Worm (Caenorhabditis elegans) whole organism, late embryonic: Measurements from ENCODE around the gene F01D5.10.

Experiments used
- C08G9.2 ChIP-seq: sonication (generic microtip); optimal IDR thresholded peaks from 2 replicates; lab custom pipeline; 2016; ENCODE audit warnings: mild to moderate bottlenecking, missing genetic modification characterization, moderate library complexity, missing compliant biosample characterization
- F13H6.1 ChIP-seq: sonication (generic microtip); optimal IDR thresholded peaks from 2 replicates; lab custom pipeline; 2016; ENCODE audit warnings: missing genetic modification characterization, missing compliant biosample characterization
- ahr-1 ChIP-seq: sonication (generic microtip); optimal IDR thresholded peaks from 2 replicates; lab custom pipeline; 2016; ENCODE audit warnings: missing genetic modification characterization, missing compliant biosample characterization
- ceh-14 ChIP-seq: sonication (generic microtip); optimal IDR thresholded peaks from 2 replicates; lab custom pipeline; 2016; ENCODE audit warnings: missing genotype, missing genetic modification characterization, missing compliant biosample characterization
- ceh-18 ChIP-seq: sonication (generic microtip); optimal IDR thresholded peaks from 2 replicates; lab custom pipeline; 2016; ENCODE audit warnings: missing genetic modification characterization, missing compliant biosample characterization
- ceh-30 ChIP-seq: fragments of 150-350 bp; optimal IDR thresholded peaks from 2 replicates; lab custom pipeline; 2014; ENCODE audit warnings: missing biosample characterization, missing genetic modification characterization
- ceh-31 ChIP-seq: sonication (generic microtip); optimal IDR thresholded peaks from 2 replicates; lab custom pipeline; 2016; ENCODE audit warnings: missing genetic modification characterization, missing compliant biosample characterization
- ceh-34 ChIP-seq: sonication (generic microtip); optimal IDR thresholded peaks from 2 replicates; lab custom pipeline; 2016; ENCODE audit warnings: mild to moderate bottlenecking, missing genetic modification characterization, missing compliant biosample characterization
- ceh-48 ChIP-seq: sonication (generic microtip); optimal IDR thresholded peaks from 2 replicates; lab custom pipeline; 2016; ENCODE audit warnings: missing genetic modification characterization, inconsistent platforms, missing compliant biosample characterization
- dmd-4 ChIP-seq: sonication (generic microtip); optimal IDR thresholded peaks from 2 replicates; lab custom pipeline; 2016; ENCODE audit warnings: borderline replicate concordance, missing genetic modification characterization, missing compliant biosample characterization
- dve-1 ChIP-seq: sonication (generic microtip); optimal IDR thresholded peaks from 2 replicates; lab custom pipeline; 2017; ENCODE audit warnings: antibody characterized with exemption, mild to moderate bottlenecking, missing genetic modification characterization, missing compliant biosample characterization
- elt-2 ChIP-seq: sonication (generic microtip); optimal IDR thresholded peaks from 2 replicates; lab custom pipeline; 2016; ENCODE audit warnings: missing genetic modification reagents, missing genetic modification characterization, missing compliant biosample characterization
- ets-4 ChIP-seq: sonication (generic microtip); optimal IDR thresholded peaks from 2 replicates; lab custom pipeline; 2016; ENCODE audit warnings: missing genetic modification characterization, missing compliant biosample characterization
- fax-1 ChIP-seq: sonication (generic microtip); optimal IDR thresholded peaks from 2 replicates; lab custom pipeline; 2016; ENCODE audit warnings: missing genotype, missing genetic modification characterization, missing compliant biosample characterization
- gmeb-2 ChIP-seq: sonication (generic microtip); optimal IDR thresholded peaks from 2 replicates; lab custom pipeline; 2016; ENCODE audit warnings: missing genetic modification characterization, inconsistent platforms, missing compliant biosample characterization
- hlh-30 ChIP-seq: sonication (generic microtip); optimal IDR thresholded peaks from 2 replicates; lab custom pipeline; 2017; ENCODE audit warnings: antibody characterized with exemption, missing genetic modification characterization, missing compliant biosample characterization; ENCODE audit not compliant: insufficient read depth
- hlh-6 ChIP-seq: sonication (generic microtip); optimal IDR thresholded peaks from 2 replicates; lab custom pipeline; 2016; ENCODE audit warnings: missing genotype, missing genetic modification characterization, missing compliant biosample characterization
- lim-6 ChIP-seq: sonication (generic microtip); optimal IDR thresholded peaks from 2 replicates; lab custom pipeline; 2016; ENCODE audit warnings: missing genetic modification characterization, missing compliant biosample characterization
- lin-11 ChIP-seq: fragments of 200-800 bp; sonication (Bioruptor generic); optimal IDR thresholded peaks from 2 replicates; lab custom pipeline; 2018; ENCODE audit warnings: mild to moderate bottlenecking, missing genetic modification characterization, missing compliant biosample characterization
- mec-3 ChIP-seq: sonication (generic microtip); optimal IDR thresholded peaks from 2 replicates; lab custom pipeline; 2016; ENCODE audit warnings: borderline replicate concordance, missing genetic modification characterization, missing compliant biosample characterization
- nfya-1 ChIP-seq: sonication (generic microtip); optimal IDR thresholded peaks from 2 replicates; lab custom pipeline; 2017; ENCODE audit warnings: missing genetic modification characterization, mild to moderate bottlenecking, missing compliant biosample characterization, antibody characterized with exemption, moderate library complexity
- pat-9 ChIP-seq: fragments of 200-800 bp; sonication (Bioruptor generic); optimal IDR thresholded peaks from 2 replicates; lab custom pipeline; 2018; ENCODE audit warnings: mild to moderate bottlenecking, missing genetic modification characterization, moderate library complexity, missing compliant biosample characterization
- pqm-1 ChIP-seq: sonication (generic microtip); optimal IDR thresholded peaks from 2 replicates; lab custom pipeline; 2016; ENCODE audit warnings: missing genetic modification characterization, missing compliant biosample characterization
- pros-1 ChIP-seq: fragments of 150-350 bp; optimal IDR thresholded peaks from 2 replicates; lab custom pipeline; 2014; ENCODE audit warnings: missing biosample characterization, missing genetic modification reagents, missing genetic modification characterization
- rnt-1 ChIP-seq: sonication (generic microtip); optimal IDR thresholded peaks from 2 replicates; lab custom pipeline; 2016; ENCODE audit warnings: missing genetic modification characterization, missing compliant biosample characterization
- sox-2 ChIP-seq: fragments of 200-800 bp; sonication (Bioruptor generic); IDR thresholded peaks from 2 replicates; pipeline ENCODE4 v1.3.6; 2022; ENCODE audit warnings: missing genetic modification reagents, missing genetic modification characterization, missing compliant biosample characterization
- syd-9 ChIP-seq: sonication (generic microtip); optimal IDR thresholded peaks from 2 replicates; lab custom pipeline; 2016; ENCODE audit warnings: mild to moderate bottlenecking, missing genetic modification characterization, moderate library complexity, missing compliant biosample characterization
- tbx-2 ChIP-seq: sonication (generic microtip); optimal IDR thresholded peaks from 2 replicates; lab custom pipeline; 2016; ENCODE audit warnings: missing genetic modification characterization, missing compliant biosample characterization
- unc-42 ChIP-seq: sonication (generic microtip); optimal IDR thresholded peaks from 2 replicates; lab custom pipeline; 2016; ENCODE audit warnings: missing genotype, missing genetic modification characterization, missing compliant biosample characterization
- unc-55 ChIP-seq: sonication (generic microtip); optimal IDR thresholded peaks from 2 replicates; lab custom pipeline; 2017; ENCODE audit warnings: missing biosample characterization, missing genetic modification reagents, missing genetic modification characterization
- unc-86 ChIP-seq: sonication (generic microtip); optimal IDR thresholded peaks from 2 replicates; lab custom pipeline; 2016; ENCODE audit warnings: missing genetic modification characterization, missing compliant biosample characterization
- ztf-16 ChIP-seq: sonication (generic microtip); optimal IDR thresholded peaks from 2 replicates; lab custom pipeline; 2017; ENCODE audit warnings: missing genetic modification characterization, missing compliant biosample characterization

The F01D5.10 gene

DNA sequence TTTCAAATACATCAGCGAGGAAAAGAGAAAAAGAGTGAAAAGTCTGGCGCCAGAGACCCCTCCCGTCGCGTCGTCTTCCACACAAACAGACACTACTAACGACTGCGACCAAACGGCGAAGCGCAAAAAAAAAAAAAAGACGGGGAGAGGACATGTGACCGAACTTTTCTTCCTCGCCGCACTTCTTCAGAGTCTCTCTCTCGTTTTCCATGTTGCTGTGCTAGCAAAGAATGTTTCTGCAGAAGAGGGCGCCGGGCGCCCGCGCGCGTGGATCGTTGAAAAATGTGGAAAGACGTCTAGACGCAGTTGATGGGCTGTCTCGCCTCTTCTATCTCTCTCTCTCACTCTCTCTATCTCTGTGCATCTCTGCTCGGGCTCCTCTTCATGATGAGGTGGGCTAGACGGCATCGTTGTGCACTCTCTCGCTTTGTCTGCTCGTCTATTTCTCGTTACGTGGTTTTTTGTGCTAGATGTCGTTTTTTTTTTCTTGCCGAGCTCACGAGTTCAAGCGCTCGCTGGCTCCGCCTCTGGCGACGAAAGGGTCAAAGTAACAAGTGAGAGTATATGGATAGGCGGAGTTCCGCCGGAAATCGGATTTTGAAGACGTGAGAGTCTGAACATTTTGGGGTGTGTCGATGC is 19.2 kb upstream of the F01D5.10 start:
- peak; percentile 20 for TF ChIP-seq lim-6 (tag; lab: Kevin White, UChicago)
- no peak for TF ChIP-seq dmd-4 (tag; lab: Kevin White, UChicago)
- no peak for TF ChIP-seq ceh-30 (tag; lab: Kevin White, UChicago)
- peak; percentile 36 for TF ChIP-seq ceh-14 (tag; lab: Kevin White, UChicago)
- peak; percentile 14 for TF ChIP-seq C08G9.2 (tag; lab: Kevin White, UChicago)
- TF ChIP-seq gmeb-2 (tag; lab: Kevin White, UChicago): no peak
- TF ChIP-seq ceh-18 (tag; lab: Kevin White, UChicago): peak; percentile 97
- TF ChIP-seq mec-3 (tag; lab: Kevin White, UChicago): no peak
- peak; percentile 92 for TF ChIP-seq pqm-1 (tag; lab: Kevin White, UChicago)
- peak; percentile 78 for TF ChIP-seq unc-42 (tag; lab: Kevin White, UChicago)
- peak; percentile 0 for TF ChIP-seq elt-2 (tag; lab: Kevin White, UChicago)
- TF ChIP-seq ceh-31 (tag; lab: Kevin White, UChicago): peak; percentile 83
- TF ChIP-seq ceh-48 (tag; lab: Kevin White, UChicago): no peak
- no peak for TF ChIP-seq hlh-6
- no peak for TF ChIP-seq ztf-16 (tag; lab: Kevin White, UChicago)
- peak; percentile 7 for TF ChIP-seq pat-9 (tag; lab: Kevin White, UChicago)
- peak; percentile 53 for TF ChIP-seq tbx-2
- TF ChIP-seq nfya-1: peak; percentile 62
- no peak for TF ChIP-seq dve-1 (tag; lab: Kevin White, UChicago)
- TF ChIP-seq ahr-1 (tag; lab: Kevin White, UChicago): no peak
- no peak for TF ChIP-seq lin-11 (tag; lab: Kevin White, UChicago)
- TF ChIP-seq F13H6.1 (tag; lab: Kevin White, UChicago): peak; percentile 76
- TF ChIP-seq fax-1: no peak
- peak; percentile 76 for TF ChIP-seq unc-55 (GFP tag; lab: Kevin White, UChicago)
- TF ChIP-seq unc-86 (tag; lab: Kevin White, UChicago): no peak
- peak; percentile 46 for TF ChIP-seq ceh-34 (tag; lab: Kevin White, UChicago)
- peak; percentile 12 for TF ChIP-seq ets-4 (tag; lab: Kevin White, UChicago)
- peak; percentile 53 for TF ChIP-seq pros-1 (tag; lab: Kevin White, UChicago)
- peak; percentile 67 for TF ChIP-seq rnt-1 (tag; lab: Kevin White, UChicago)
- peak; percentile 48 for TF ChIP-seq hlh-30 (tag; lab: Kevin White, UChicago)
- TF ChIP-seq syd-9: peak; percentile 15

DNA sequence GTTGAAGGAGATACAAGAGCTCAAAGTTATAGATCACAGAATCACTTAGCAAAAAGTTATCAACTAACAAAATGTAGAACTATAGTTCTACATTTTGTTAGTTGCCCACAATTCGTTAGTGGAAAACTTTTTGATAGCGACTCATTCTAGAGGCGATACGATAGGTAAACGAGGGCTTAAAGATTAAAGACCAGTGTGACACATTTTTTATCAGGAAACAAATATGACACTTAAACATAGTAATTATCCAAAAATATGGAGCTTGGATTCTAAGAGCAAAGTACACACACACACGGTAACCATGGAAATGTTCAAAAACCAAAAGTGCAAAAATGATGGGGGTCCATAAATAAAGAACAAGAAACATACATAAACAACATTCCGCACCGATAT is 18.7 kb upstream of the F01D5.10 start:
- TF ChIP-seq sox-2 (GFP tag; lab: Robert Waterston, UW): no peak
- TF ChIP-seq ahr-1 (tag; lab: Kevin White, UChicago): no peak

DNA sequence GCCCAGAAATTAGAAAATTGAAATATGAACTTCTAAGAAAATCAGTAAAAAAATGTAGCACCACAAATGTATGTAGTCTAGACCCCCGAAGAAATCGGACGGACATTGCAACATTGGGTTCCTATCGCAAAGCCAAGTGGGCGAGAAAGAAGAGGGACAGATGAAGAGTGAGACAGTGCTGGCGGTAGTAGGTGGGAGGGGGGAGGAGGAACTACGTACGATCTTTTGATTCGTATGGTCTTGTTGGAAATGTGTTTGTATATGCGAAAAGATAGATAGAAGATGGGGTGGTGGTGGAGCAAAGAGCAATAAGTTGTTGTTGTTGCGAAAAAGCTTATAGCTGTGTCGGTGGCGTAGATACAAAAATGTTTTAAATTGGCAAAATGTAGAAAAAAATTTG is 17.2 kb upstream of the F01D5.10 start:
- TF ChIP-seq elt-2 (tag; lab: Kevin White, UChicago) (peak; percentile 10), unc-86 (tag; lab: Kevin White, UChicago) (no peak), unc-55 (GFP tag; lab: Kevin White, UChicago) (peak; percentile 3)

DNA sequence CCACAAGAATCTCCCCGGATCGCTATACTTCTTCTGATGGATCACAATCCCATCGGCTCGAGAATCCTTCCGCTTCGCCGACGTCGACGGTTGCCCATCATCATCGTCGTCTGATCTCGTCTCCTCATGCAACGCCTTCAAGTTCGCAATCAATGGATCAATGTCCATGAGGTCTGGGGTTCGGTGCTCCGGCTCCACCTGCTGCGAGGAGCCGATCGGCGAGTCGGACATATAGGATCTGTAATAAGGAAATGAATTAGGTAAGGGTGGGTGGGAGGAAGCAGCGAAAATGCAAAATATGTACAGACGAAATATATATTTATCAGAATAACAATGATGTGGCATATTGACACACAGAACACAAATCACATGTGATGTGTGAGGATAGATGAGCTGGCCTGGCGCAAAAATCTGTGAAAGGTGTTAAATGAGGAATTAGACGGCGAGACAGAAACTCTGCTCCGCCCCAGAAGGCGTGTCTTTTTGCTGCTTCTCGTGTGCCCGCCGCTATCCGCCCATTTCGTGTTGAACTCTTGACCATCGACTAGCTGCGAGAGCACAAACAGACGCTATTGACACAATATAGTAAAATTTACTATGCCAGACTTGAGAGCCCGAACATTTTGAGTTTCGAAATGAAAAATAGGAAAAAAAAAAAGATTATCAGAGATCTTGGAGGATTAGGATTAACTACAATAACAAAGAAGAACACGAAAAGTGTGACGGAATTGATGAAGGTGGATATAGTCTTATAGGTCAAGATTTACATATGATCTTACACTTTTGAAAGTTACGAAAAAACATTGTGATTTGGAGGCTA is 16.6 kb upstream of the F01D5.10 start:
- no peak for TF ChIP-seq lin-11 (tag; lab: Kevin White, UChicago)
- TF ChIP-seq dve-1 (tag; lab: Kevin White, UChicago): peak; percentile 7
